Worm (Caenorhabditis elegans) whole organism, mixed stage, embryonic: ENCODE data around the gene clec-39.

ENCODE experiments used
- elt-1 ChIP-seq: sonication (generic microtip); optimal IDR thresholded peaks from 2 replicates; lab custom pipeline; 2017; ENCODE audit warnings: missing genetic modification characterization, mild to moderate bottlenecking, missing compliant biosample characterization, antibody characterized with exemption, moderate library complexity, borderline replicate concordance; ENCODE audit not compliant: insufficient read depth
- lin-13 ChIP-seq: fragments of 150-350 bp; optimal IDR thresholded peaks from 2 replicates; lab custom pipeline; 2014; ENCODE audit warnings: missing biosample characterization, missing genetic modification characterization
- lsy-2 ChIP-seq: fragments of 150-350 bp; optimal IDR thresholded peaks from 2 replicates; lab custom pipeline; 2014; ENCODE audit warnings: missing biosample characterization, missing genetic modification characterization
- mls-2 ChIP-seq: sonication (generic microtip); optimal IDR thresholded peaks from 2 replicates; lab custom pipeline; 2016; ENCODE audit warnings: mild to moderate bottlenecking, missing genetic modification characterization, moderate library complexity, missing compliant biosample characterization
- snpc-4 ChIP-seq: fragments of 150-350 bp; optimal IDR thresholded peaks from 2 replicates; lab custom pipeline; 2014; ENCODE audit warnings: missing biosample characterization, missing genetic modification characterization
- tbx-8 ChIP-seq: fragments of 200-800 bp; sonication (Bioruptor generic); optimal IDR thresholded peaks from 2 replicates; lab custom pipeline; 2018; ENCODE audit warnings: mild to moderate bottlenecking, missing genetic modification characterization, moderate library complexity, missing compliant biosample characterization
- ztf-11 ChIP-seq: fragments of 150-350 bp; optimal IDR thresholded peaks from 2 replicates; lab custom pipeline; 2014; ENCODE audit warnings: missing biosample characterization, missing genetic modification characterization

- TF ChIP-seq lsy-2 (tag; lab: Kevin White, UChicago) (no peak), elt-1 (tag; lab: Kevin White, UChicago) (no peak), mls-2 (no peak), lin-13 (tag; lab: Kevin White, UChicago) (no peak), ztf-11 (no peak), tbx-8 (GFP tag; lab: Kevin White, UChicago) (no peak), snpc-4 (tag; lab: Kevin White, UChicago) (no peak)
Measured at ce11 chrV:16695499-16695898, 43.6 kb upstream of the clec-39 start.
